Worm (Caenorhabditis elegans): ENCODE measurements around the gene srpa-72.

Gene srpa-72

ce11 chrII:2780804-2781203, 6.5 kb upstream of the srpa-72 start:
- TF ChIP-seq ceh-44 (GFP tag; IDR thresholded peaks at IDR 0.05) (no peak), unc-62 (GFP tag; optimal IDR thresholded peaks at IDR 0.05 in 1 of 2) (peak in 1 of 2 experiments; percentile 56), unc-62 (tag; optimal IDR thresholded peaks at IDR 0.05) (no peak), set-16 (GFP tag; IDR thresholded peaks at IDR 0.05) (peak; percentile 50; the same call in 1 of the 2 replicates)

ce11 chrII:2781355-2781754, 5.9 kb upstream of the srpa-72 start, which contains the start of gene F08D12.2:
F08D12.2 (plus strand) TSS chrII:2781655.
- TF ChIP-seq F44E2.7 (GFP tag; IDR thresholded peaks at IDR 0.05) (no peak), lin-13 (GFP tag; optimal IDR thresholded peaks at IDR 0.05) (no peak), zfp-3 (GFP tag; conservative IDR thresholded peaks at IDR 0.05) (no peak), mes-2 (tag; optimal IDR thresholded peaks at IDR 0.05; ENCODE audit: poor library complexity, severe bottlenecking) (no peak), hlh-11 (tag; optimal IDR thresholded peaks at IDR 0.05) (no peak), sdz-12 (GFP tag; optimal IDR thresholded peaks at IDR 0.05) (no peak), spr-3 (GFP tag; optimal IDR thresholded peaks at IDR 0.05) (no peak), dmd-8 (GFP tag; IDR thresholded peaks at IDR 0.05) (no peak), mxl-2 (GFP tag; conservative IDR thresholded peaks at IDR 0.05) (no peak), daf-12 (tag; optimal IDR thresholded peaks at IDR 0.05) (no peak)

- TF ChIP-seq ces-1 (GFP tag; optimal IDR thresholded peaks at IDR 0.05) (no peak), set-16 (GFP tag; IDR thresholded peaks at IDR 0.05) (peak; percentile 86)
Measured at ce11 chrII:2783380-2783779, 3.9 kb upstream of the srpa-72 start.

ce11 chrII:2785787-2786186, 1.5 kb upstream of the srpa-72 start:
- TF ChIP-seq hif-1 (tag; optimal IDR thresholded peaks at IDR 0.05) = no peak
- TF ChIP-seq aly-2 (tag; optimal IDR thresholded peaks at IDR 0.05) = no peak
- no peak for TF ChIP-seq mdt-29 (GFP tag; IDR thresholded peaks at IDR 0.05)
- TF ChIP-seq lim-7 (GFP tag; IDR thresholded peaks at IDR 0.05) = no peak
- TF ChIP-seq hmg-1.1 (GFP tag; IDR thresholded peaks at IDR 0.05) = no peak
- TF ChIP-seq nhr-25 (tag; optimal IDR thresholded peaks at IDR 0.05; ENCODE audit: borderline replicate concordance, insufficient read depth) = no peak
- peak in 1 of 2 experiments; percentile 14 for TF ChIP-seq unc-62 (GFP tag; optimal IDR thresholded peaks at IDR 0.05 in 1 of 2)
- no peak for TF ChIP-seq unc-62 (tag; optimal IDR thresholded peaks at IDR 0.05)
- TF ChIP-seq aha-1 (tag) = peak; percentile 37
- no peak for TF ChIP-seq nhr-42 (GFP tag; IDR thresholded peaks at IDR 0.05)
- no peak for TF ChIP-seq ZK546.5 (tag; optimal IDR thresholded peaks at IDR 0.05)
- peak; percentile 92 for TF ChIP-seq set-16 (GFP tag; IDR thresholded peaks at IDR 0.05)
- no peak for TF ChIP-seq mxl-3 (GFP tag; optimal IDR thresholded peaks at IDR 0.05)
- no peak for TF ChIP-seq lin-29 (GFP tag; IDR thresholded peaks at IDR 0.05)
- no peak for TF ChIP-seq T26A8.4 (GFP tag; IDR thresholded peaks at IDR 0.05)
- TF ChIP-seq lin-13 (GFP tag; optimal IDR thresholded peaks at IDR 0.05) = no peak
- TF ChIP-seq lin-1 (GFP tag; IDR thresholded peaks at IDR 0.05) = no peak
- no peak for TF ChIP-seq nhr-77 (tag; optimal IDR thresholded peaks at IDR 0.05)
- no peak for TF ChIP-seq Y48G9A.11 (GFP tag; IDR thresholded peaks at IDR 0.05)
- TF ChIP-seq F44E2.7 (GFP tag; IDR thresholded peaks at IDR 0.05) = no peak

- peak; percentile 76 for TF ChIP-seq set-16 (GFP tag; IDR thresholded peaks at IDR 0.05)
- TF ChIP-seq unc-62 (GFP tag; optimal IDR thresholded peaks at IDR 0.05 in 1 of 2) = peak in 1 of 2 experiments; percentile 81
- no peak for TF ChIP-seq unc-62 (tag; optimal IDR thresholded peaks at IDR 0.05)
- no peak for TF ChIP-seq dve-1 (tag; optimal IDR thresholded peaks at IDR 0.05; ENCODE audit: insufficient read depth)
- TF ChIP-seq lin-1 (GFP tag; IDR thresholded peaks at IDR 0.05) = no peak
- no peak for TF ChIP-seq lin-15B (tag; optimal IDR thresholded peaks at IDR 0.05)
- TF ChIP-seq daf-8 (GFP tag; IDR thresholded peaks at IDR 0.05) = no peak
Measured at ce11 chrII:2787849-2788248, 568 bp downstream of the srpa-72 start.
